Worm (Caenorhabditis elegans) whole organism, mixed stage, embryonic: ENCODE results near the gene fbxa-112.

Source experiments
- M03D4.4 ChIP-seq: sonication (generic microtip); optimal IDR thresholded peaks from 2 replicates; lab custom pipeline; 2017; ENCODE audit warnings: mild to moderate bottlenecking, missing genetic modification characterization, missing compliant biosample characterization
- bed-3 ChIP-seq: fragments of 200-800 bp; sonication (Bioruptor generic); optimal IDR thresholded peaks from 3 replicates; lab custom pipeline; 2018; ENCODE audit warnings: mild to moderate bottlenecking, missing genetic modification characterization, moderate library complexity, missing compliant biosample characterization
- ceh-39 ChIP-seq: fragments of 150-350 bp; optimal IDR thresholded peaks from 2 replicates; lab custom pipeline; 2014; ENCODE audit warnings: missing biosample characterization, missing genetic modification characterization
- ces-1 ChIP-seq: fragments of 150-350 bp; optimal IDR thresholded peaks from 2 replicates; lab custom pipeline; 2014; ENCODE audit warnings: missing biosample characterization, missing genetic modification reagents, missing genetic modification characterization
- cnd-1 ChIP-seq: fragments of 200-800 bp; sonication (Bioruptor generic); optimal IDR thresholded peaks from 2 replicates; lab custom pipeline; 2018; ENCODE audit warnings: mild to moderate bottlenecking, missing genetic modification characterization, missing compliant biosample characterization
- elt-1 ChIP-seq: sonication (generic microtip); optimal IDR thresholded peaks from 2 replicates; lab custom pipeline; 2017; ENCODE audit warnings: missing genetic modification characterization, mild to moderate bottlenecking, missing compliant biosample characterization, antibody characterized with exemption, moderate library complexity, borderline replicate concordance; ENCODE audit not compliant: insufficient read depth
- elt-3 ChIP-seq: fragments of 150-350 bp; optimal IDR thresholded peaks from 2 replicates; lab custom pipeline; 2014; ENCODE audit warnings: missing biosample characterization, missing genetic modification characterization
- hlh-1 ChIP-seq: fragments of 150-350 bp; optimal IDR thresholded peaks from 2 replicates; lab custom pipeline; 2014; ENCODE audit warnings: missing biosample characterization, missing genetic modification reagents, missing genetic modification characterization
- lin-13 ChIP-seq: fragments of 150-350 bp; optimal IDR thresholded peaks from 2 replicates; lab custom pipeline; 2014; ENCODE audit warnings: missing biosample characterization, missing genetic modification characterization
- mab-5 ChIP-seq: fragments of 150-350 bp; optimal IDR thresholded peaks from 2 replicates; lab custom pipeline; 2014; ENCODE audit warnings: missing biosample characterization, missing genetic modification characterization
- mep-1 ChIP-seq: fragments of 150-350 bp; optimal IDR thresholded peaks from 2 replicates; lab custom pipeline; 2017; ENCODE audit warnings: missing biosample characterization, missing genetic modification reagents, missing genetic modification characterization, inconsistent platforms
- mls-2 ChIP-seq: sonication (generic microtip); optimal IDR thresholded peaks from 2 replicates; lab custom pipeline; 2016; ENCODE audit warnings: mild to moderate bottlenecking, missing genetic modification characterization, moderate library complexity, missing compliant biosample characterization
- nhr-12 ChIP-seq: fragments of 150-350 bp; optimal IDR thresholded peaks from 2 replicates; lab custom pipeline; 2014; ENCODE audit warnings: missing biosample characterization, missing genetic modification characterization
- nhr-237 ChIP-seq: fragments of 150-350 bp; optimal IDR thresholded peaks from 2 replicates; lab custom pipeline; 2014; ENCODE audit warnings: missing biosample characterization, missing genetic modification characterization
- nhr-76 ChIP-seq: sonication (generic microtip); optimal IDR thresholded peaks from 2 replicates; lab custom pipeline; 2017; ENCODE audit warnings: missing biosample characterization, missing genetic modification characterization
- tbx-8 ChIP-seq: fragments of 200-800 bp; sonication (Bioruptor generic); optimal IDR thresholded peaks from 2 replicates; lab custom pipeline; 2018; ENCODE audit warnings: mild to moderate bottlenecking, missing genetic modification characterization, moderate library complexity, missing compliant biosample characterization

Gene fbxa-112

ce11 chrV:16902726-16903125 lies 45.2 kb downstream of the fbxa-112 start, which contains the start of gene srd-68:
srd-68 (minus strand) TSS chrV:16902826.
- TF ChIP-seq elt-3 (no peak), mls-2 (tag; lab: Kevin White, UChicago) (no peak), bed-3 (GFP tag; lab: Kevin White, UChicago) (no peak), cnd-1 (tag; lab: Kevin White, UChicago) (no peak), ceh-39 (tag; lab: Kevin White, UChicago) (no peak), M03D4.4 (tag; lab: Kevin White, UChicago) (no peak), tbx-8 (GFP tag; lab: Kevin White, UChicago) (no peak), lin-13 (tag; lab: Kevin White, UChicago) (no peak), ces-1 (no peak)

DNA sequence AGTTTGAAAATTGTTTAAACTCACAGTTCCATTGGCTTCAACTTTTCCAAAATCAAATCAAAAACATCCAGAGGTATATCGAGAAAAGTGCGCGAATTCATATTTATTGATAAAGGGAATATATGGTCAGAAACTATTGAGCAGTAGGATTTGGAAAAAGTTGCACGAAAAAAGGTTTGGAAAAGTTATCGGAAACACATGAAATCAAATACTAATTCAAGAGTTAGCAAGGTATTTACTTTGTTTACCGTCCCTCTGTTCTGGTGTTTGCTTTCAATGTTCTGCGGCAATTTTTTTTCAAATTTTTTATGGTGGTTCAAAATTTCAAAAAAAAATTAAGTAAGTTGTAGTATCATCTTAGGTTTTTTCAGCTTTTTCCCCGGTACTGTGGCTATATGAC lies 48.6 kb downstream of the fbxa-112 start, which contains the start of gene fbxa-45:
Gene fbxa-45, minus strand, starts transcription at position 101 of the 400 bp plus-strand sequence.
- TF ChIP-seq nhr-237 (tag; lab: Kevin White, UChicago) (no peak), hlh-1 (no peak), ces-1 (no peak), mep-1 (tag; lab: Kevin White, UChicago) (no peak), nhr-12 (tag; lab: Kevin White, UChicago) (no peak), ceh-39 (tag; lab: Kevin White, UChicago) (no peak), mls-2 (tag; lab: Kevin White, UChicago) (no peak), elt-1 (tag; lab: Kevin White, UChicago) (no peak), mab-5 (tag; lab: Kevin White, UChicago) (no peak), nhr-76 (tag; lab: Kevin White, UChicago) (no peak)
